ENCODE assay signal across 5 worm cellular contexts in genomic region chrV:2055765-2056504, ce11.
A peak's percentile ranks its signal among the peaks of the same experiment; 100 is the strongest.
TF ChIP-seq lines count a peak whose summit lies in the region.

No protein-coding gene starts in this region.

TF ChIP-seq in whole organism, L1 larva, 84 proteins besides CTCF, POLR2A, EP300 and RAD21:
- TF ChIP-seq lin-14 (GFP tag; optimal IDR thresholded peaks at IDR 0.05; lab: Kevin White, UChicago) (peak; percentile 87), zip-4 (GFP tag; optimal IDR thresholded peaks at IDR 0.05; lab: Kevin White, UChicago) (no peak), dsc-1 (tag; optimal IDR thresholded peaks at IDR 0.05; lab: Kevin White, UChicago) (peak; percentile 15), efl-1 (optimal IDR thresholded peaks at IDR 0.05; lab: Kevin White, UChicago) (peak; percentile 17 to 19), efl-1 (GFP tag; optimal IDR thresholded peaks at IDR 0.05 in 1 of 2; lab: Kevin White, UChicago) (no peak), fkh-8 (tag; optimal IDR thresholded peaks at IDR 0.05; lab: Kevin White, UChicago) (peak; percentile 15), mep-1 (tag; optimal IDR thresholded peaks at IDR 0.05; lab: Kevin White, UChicago) (peak; percentile 17), F16B12.6 (tag; optimal IDR thresholded peaks at IDR 0.05; lab: Kevin White, UChicago) (peak; percentile 60), lsy-2 (tag; optimal IDR thresholded peaks at IDR 0.05; lab: Kevin White, UChicago) (peak in 1 of 2 experiments; percentile 20), nhr-85 (tag; lab: Kevin White, UChicago) (peak; percentile 56), snu-23 (GFP tag; optimal IDR thresholded peaks at IDR 0.05; lab: Kevin White, UChicago) (peak; percentile 33), nhr-20 (tag; optimal IDR thresholded peaks at IDR 0.05; lab: Kevin White, UChicago) (peak; percentile 33), blmp-1 (tag; optimal IDR thresholded peaks at IDR 0.05; lab: Kevin White, UChicago) (peak; percentile 47), ceh-88 (GFP tag; IDR thresholded peaks at IDR 0.05; lab: Robert Waterston, UW) (no peak), elt-2 (tag; optimal IDR thresholded peaks at IDR 0.05; lab: Kevin White, UChicago) (peak; percentile 12), nhr-71 (tag; optimal IDR thresholded peaks at IDR 0.05; lab: Kevin White, UChicago) (peak; percentile 8), snpc-4 (tag; optimal IDR thresholded peaks at IDR 0.05; lab: Kevin White, UChicago) (no peak)
TF ChIP-seq in whole organism, L1 larva: peak in this region for 13.

TF ChIP-seq in whole organism, L2 larva, 48 proteins besides CTCF, POLR2A, EP300 and RAD21:
- TF ChIP-seq sma-9 (GFP tag; optimal IDR thresholded peaks at IDR 0.05; lab: Kevin White, UChicago), result peak; percentile 23
- no peak for TF ChIP-seq sma-9 (tag; optimal IDR thresholded peaks at IDR 0.05; lab: Kevin White, UChicago)
- TF ChIP-seq fos-1 (tag; optimal IDR thresholded peaks at IDR 0.05; lab: Kevin White, UChicago), result peak; percentile 53
- TF ChIP-seq C34F6.9 (tag; optimal IDR thresholded peaks at IDR 0.05; lab: Kevin White, UChicago), result peak; percentile 5
- no peak for TF ChIP-seq ama-1 (optimal IDR thresholded peaks at IDR 0.05; lab: Kevin White, UChicago)

TF ChIP-seq in whole organism, L3 larva, 47 proteins besides CTCF, POLR2A, EP300 and RAD21:
- TF ChIP-seq lin-15B (tag; optimal IDR thresholded peaks at IDR 0.05; lab: Kevin White, UChicago) (peak; percentile 8), snpc-4 (tag; optimal IDR thresholded peaks at IDR 0.05; lab: Kevin White, UChicago) (no peak), nhr-76 (tag; optimal IDR thresholded peaks at IDR 0.05; lab: Kevin White, UChicago) (peak; percentile 25), elt-2 (tag; optimal IDR thresholded peaks at IDR 0.05; lab: Kevin White, UChicago) (peak; percentile 63), pha-4 (tag; optimal IDR thresholded peaks at IDR 0.05; lab: Kevin White, UChicago) (peak; percentile 58), pqm-1 (tag; optimal IDR thresholded peaks at IDR 0.05; lab: Kevin White, UChicago) (peak; percentile 28), lin-39 (tag; optimal IDR thresholded peaks at IDR 0.05; lab: Kevin White, UChicago) (no peak), elt-1 (tag; optimal IDR thresholded peaks at IDR 0.05; lab: Kevin White, UChicago) (no peak)

TF ChIP-seq in whole organism, L4 larva, 104 proteins besides CTCF, POLR2A, EP300 and RAD21:
- TF ChIP-seq pqm-1 (tag; optimal IDR thresholded peaks at IDR 0.05; lab: Kevin White, UChicago) (peak; percentile 87), dmd-6 (GFP tag; IDR thresholded peaks at IDR 0.05; lab: Robert Waterston, UW) (peak; percentile 57; the same call in 1 of the 2 replicates), lin-15B (tag; optimal IDR thresholded peaks at IDR 0.05; lab: Kevin White, UChicago) (no peak), ceh-32 (tag; optimal IDR thresholded peaks at IDR 0.05; lab: Kevin White, UChicago; ENCODE audit: poor library complexity) (no peak), hmg-1.1 (GFP tag; IDR thresholded peaks at IDR 0.05; lab: Robert Waterston, UW) (peak; percentile 29; the same call in 1 of the 2 replicates), lin-1 (GFP tag; IDR thresholded peaks at IDR 0.05; lab: Robert Waterston, UW) (no peak), dve-1 (tag; optimal IDR thresholded peaks at IDR 0.05; lab: Kevin White, UChicago; ENCODE audit: insufficient read depth) (peak; percentile 18), madf-9 (GFP tag; conservative IDR thresholded peaks at IDR 0.05; lab: Robert Waterston, UW) (no peak), nhr-6 (tag; optimal IDR thresholded peaks at IDR 0.05; lab: Kevin White, UChicago) (peak; percentile 8), daf-16 (GFP tag; optimal IDR thresholded peaks at IDR 0.05; lab: Kevin White, UChicago) (peak in 1 of 2 experiments; percentile 40), daf-16 (tag; optimal IDR thresholded peaks at IDR 0.05; lab: Kevin White, UChicago) (peak; percentile 45), nhr-28 (tag; optimal IDR thresholded peaks at IDR 0.05; lab: Kevin White, UChicago) (peak; percentile 70), mdl-1 (tag; optimal IDR thresholded peaks at IDR 0.05; lab: Kevin White, UChicago) (peak in 1 of 2 experiments; percentile 9), T20F7.1 (GFP tag; optimal IDR thresholded peaks at IDR 0.05; lab: Kevin White, UChicago) (no peak), ceh-20 (GFP tag; IDR thresholded peaks at IDR 0.05; lab: Robert Waterston, UW) (no peak), hif-1 (tag; optimal IDR thresholded peaks at IDR 0.05; lab: Kevin White, UChicago) (peak in 1 of 2 experiments; percentile 1)

TF ChIP-seq in whole organism, young adult, 124 proteins besides CTCF, POLR2A, EP300 and RAD21:
- TF ChIP-seq him-1 (tag; optimal IDR thresholded peaks at IDR 0.05; lab: Kevin White, UChicago), result no peak
- TF ChIP-seq cebp-1 (GFP tag; IDR thresholded peaks at IDR 0.05; lab: Robert Waterston, UW), result no peak; the same call in 1 of the 2 replicates
- TF ChIP-seq cebp-1 (tag; optimal IDR thresholded peaks at IDR 0.05; lab: Kevin White, UChicago), result peak; percentile 61
- TF ChIP-seq nhr-80 (tag; optimal IDR thresholded peaks at IDR 0.05; lab: Kevin White, UChicago), result peak; percentile 60
